Fruit fly (Drosophila melanogaster) whole organism, embryonic: ENCODE measurements around the gene CG12239.

Experiments
- Bteb2 ChIP-seq: fragments of 200-800 bp; sonication (Bioruptor generic); optimal IDR thresholded peaks from 2 replicates; lab custom pipeline; 2016; ENCODE audit warnings: missing biosample characterization, missing genetic modification characterization
- CG10267 ChIP-seq: fragments of 200-800 bp; sonication (Bioruptor generic); optimal IDR thresholded peaks from 2 replicates; lab custom pipeline; 2018; ENCODE audit warnings: missing biosample characterization, mild to moderate bottlenecking, missing genetic modification characterization, moderate library complexity
- CG10274 ChIP-seq: fragments of 200-800 bp; sonication (Bioruptor generic); optimal IDR thresholded peaks from 3 replicates; lab custom pipeline; 2017; ENCODE audit warnings: missing biosample characterization, mild to moderate bottlenecking, missing genetic modification characterization
- CG12155 ChIP-seq: fragments of 200-800 bp; sonication (Bioruptor generic); optimal IDR thresholded peaks from 3 replicates; lab custom pipeline; 2016; ENCODE audit warnings: missing biosample characterization, missing genetic modification characterization
- CG1233 ChIP-seq: fragments of 200-800 bp; sonication (Bioruptor generic); optimal IDR thresholded peaks from 4 replicates; lab custom pipeline; 2018; ENCODE audit warnings: missing biosample characterization, mild to moderate bottlenecking, missing genetic modification characterization
- CG12769 ChIP-seq: fragments of 200-800 bp; sonication (Bioruptor generic); optimal IDR thresholded peaks from 2 replicates; lab custom pipeline; 2019; ENCODE audit warnings: missing biosample characterization, mild to moderate bottlenecking, missing genetic modification characterization, moderate library complexity
- CG13775 ChIP-seq: fragments of 200-800 bp; sonication (Bioruptor generic); optimal IDR thresholded peaks from 3 replicates; lab custom pipeline; 2017; ENCODE audit warnings: missing biosample characterization, mild to moderate bottlenecking, missing genetic modification characterization
- CG13894 ChIP-seq: fragments of 200-800 bp; sonication (Bioruptor generic); optimal IDR thresholded peaks from 3 replicates; lab custom pipeline; 2018; ENCODE audit warnings: missing biosample characterization, mild to moderate bottlenecking, missing genetic modification characterization, moderate library complexity
- CG14050 ChIP-seq: fragments of 200-800 bp; sonication (Bioruptor generic); IDR thresholded peaks from 3 replicates; pipeline ENCODE4 v1.3.6; 2022; ENCODE audit warnings: missing biosample characterization, missing genetic modification characterization
- CG17328 ChIP-seq: fragments of 200-800 bp; sonication (Bioruptor generic); IDR thresholded peaks from 2 replicates; pipeline ENCODE4 v1.3.6; 2022; ENCODE audit warnings: missing biosample characterization, missing genetic modification characterization
- CG17359 ChIP-seq: fragments of 200-800 bp; sonication (Bioruptor generic); optimal IDR thresholded peaks from 3 replicates; lab custom pipeline; 2018; ENCODE audit warnings: missing biosample characterization, mild to moderate bottlenecking, missing genetic modification characterization, moderate library complexity
- CG17829 ChIP-seq: fragments of 200-800 bp; optimal IDR thresholded peaks from 2 replicates; lab custom pipeline; 2019; ENCODE audit warnings: missing biosample characterization, mild to moderate bottlenecking, missing genetic modification characterization, moderate library complexity
- CG18476 ChIP-seq: fragments of 200-800 bp; sonication (Bioruptor generic); optimal IDR thresholded peaks from 2 replicates; lab custom pipeline; 2016; ENCODE audit warnings: missing biosample characterization, mild to moderate bottlenecking, missing genetic modification characterization
- CG30431 ChIP-seq: fragments of 200-800 bp; sonication (Bioruptor generic); optimal IDR thresholded peaks from 2 replicates; lab custom pipeline; 2017; ENCODE audit warnings: missing biosample characterization, missing genetic modification characterization
- CG32767 ChIP-seq: fragments of 200-800 bp; sonication (Bioruptor generic); IDR thresholded peaks from 2 replicates; pipeline ENCODE4 v1.3.6; 2022; ENCODE audit warnings: missing biosample characterization, missing genetic modification characterization
- CG7271 ChIP-seq: fragments of 200-800 bp; sonication (Bioruptor generic); optimal IDR thresholded peaks from 2 replicates; lab custom pipeline; 2018; ENCODE audit warnings: missing biosample characterization, mild to moderate bottlenecking, missing genetic modification characterization, moderate library complexity
- CG7372 ChIP-seq: fragments of 200-800 bp; sonication (Bioruptor generic); IDR thresholded peaks from 2 replicates; pipeline ENCODE4 v1.3.6; 2022; ENCODE audit warnings: missing biosample characterization, missing genetic modification characterization
- CG7556 ChIP-seq: fragments of 200-800 bp; sonication (Bioruptor generic); optimal IDR thresholded peaks from 2 replicates; lab custom pipeline; 2017; ENCODE audit warnings: missing biosample characterization, mild to moderate bottlenecking, missing genetic modification characterization
- CG8281 ChIP-seq: fragments of 200-800 bp; sonication (Bioruptor generic); optimal IDR thresholded peaks from 2 replicates; lab custom pipeline; 2018; ENCODE audit warnings: missing biosample characterization, mild to moderate bottlenecking, missing genetic modification characterization, moderate library complexity
- CG8765 ChIP-seq: fragments of 200-800 bp; sonication (Bioruptor generic); IDR thresholded peaks from 2 replicates; pipeline ENCODE4 v1.3.6; 2022; ENCODE audit warnings: missing biosample characterization, missing genetic modification characterization
- CG9727 ChIP-seq: fragments of 200-800 bp; sonication (Bioruptor generic); optimal IDR thresholded peaks from 3 replicates; lab custom pipeline; 2017; ENCODE audit warnings: missing biosample characterization, mild to moderate bottlenecking, missing genetic modification characterization
- Camta ChIP-seq: fragments of 200-800 bp; sonication (Bioruptor generic); optimal IDR thresholded peaks from 2 replicates; lab custom pipeline; 2016; ENCODE audit warnings: missing biosample characterization, missing genetic modification characterization
- CoRest ChIP-seq: fragments of 200-800 bp; sonication (Bioruptor generic); optimal IDR thresholded peaks from 3 replicates; lab custom pipeline; 2018; ENCODE audit warnings: missing biosample characterization, mild to moderate bottlenecking, missing genetic modification characterization, moderate library complexity
- D19A ChIP-seq: fragments of 200-800 bp; optimal IDR thresholded peaks from 3 replicates; lab custom pipeline; 2019; ENCODE audit warnings: missing biosample characterization, mild to moderate bottlenecking, missing genetic modification characterization, moderate library complexity
- D19B ChIP-seq: fragments of 200-800 bp; sonication (Bioruptor generic); optimal IDR thresholded peaks from 2 replicates; lab custom pipeline; 2017; ENCODE audit warnings: missing biosample characterization, mild to moderate bottlenecking, missing genetic modification characterization
- Dll ChIP-seq: fragments of 200-800 bp; sonication (Bioruptor generic); IDR thresholded peaks from 4 replicates; pipeline ENCODE4 v1.3.6; 2022; ENCODE audit warnings: missing biosample characterization, missing genetic modification characterization; ENCODE audit not compliant: partially characterized antibody
- HHEX ChIP-seq: fragments of 200-800 bp; sonication (Bioruptor generic); optimal IDR thresholded peaks from 3 replicates; lab custom pipeline; 2017; ENCODE audit warnings: missing biosample characterization, mild to moderate bottlenecking, missing genetic modification characterization, missing genetic modification reagents
- Lim3 ChIP-seq: fragments of 200-800 bp; sonication (Bioruptor generic); IDR thresholded peaks from 2 replicates; pipeline ENCODE4 v1.3.6; 2022; ENCODE audit warnings: missing biosample characterization, missing genetic modification characterization
- Lpt ChIP-seq: fragments of >200 bp; optimal IDR thresholded peaks from 2 replicates; lab custom pipeline; 2018; ENCODE audit warnings: missing biosample characterization, missing genetic modification characterization
- Nf-YB ChIP-seq: fragments of 200-800 bp; sonication (Bioruptor generic); optimal IDR thresholded peaks from 3 replicates; lab custom pipeline; 2019; ENCODE audit warnings: missing biosample characterization, mild to moderate bottlenecking, missing genetic modification characterization, moderate library complexity
- Ravus ChIP-seq: fragments of 200-800 bp; sonication (Bioruptor generic); IDR thresholded peaks from 2 replicates; pipeline ENCODE4 v1.3.6; 2022; ENCODE audit warnings: missing biosample characterization, missing genetic modification characterization
- Vsx1 ChIP-seq: fragments of 200-800 bp; sonication (Bioruptor generic); optimal IDR thresholded peaks from 2 replicates; lab custom pipeline; 2017; ENCODE audit warnings: missing biosample characterization, mild to moderate bottlenecking, missing genetic modification characterization, missing genetic modification reagents
- bowl ChIP-seq: fragments of 200-800 bp; sonication (Bioruptor generic); IDR thresholded peaks from 2 replicates; pipeline ENCODE4 v1.3.6; 2022; ENCODE audit warnings: missing biosample characterization, missing genetic modification characterization
- chn ChIP-seq: fragments of 200-800 bp; sonication (Bioruptor generic); optimal IDR thresholded peaks from 2 replicates; lab custom pipeline; 2016; ENCODE audit warnings: missing biosample characterization, missing genetic modification characterization
- eve ChIP-seq, 2 experiments: fragments of >200 bp; optimal IDR thresholded peaks; 2 replicates each; lab custom pipeline; 2017; ENCODE audit warnings: missing biosample characterization in 2 of 2, missing genetic modification characterization in 2 of 2
- fu2 ChIP-seq: fragments of 200-800 bp; sonication (Bioruptor generic); optimal IDR thresholded peaks from 2 replicates; lab custom pipeline; 2016; ENCODE audit warnings: missing biosample characterization, missing genetic modification characterization
- gem ChIP-seq: fragments of 200-800 bp; sonication (Bioruptor generic); optimal IDR thresholded peaks from 2 replicates; lab custom pipeline; 2019; ENCODE audit warnings: missing biosample characterization, mild to moderate bottlenecking, missing genetic modification characterization, moderate library complexity
- hth ChIP-seq: fragments of >200 bp; optimal IDR thresholded peaks from 2 replicates; lab custom pipeline; 2017; ENCODE audit warnings: inconsistent platforms
- luna ChIP-seq: fragments of 200-800 bp; sonication (Bioruptor generic); optimal IDR thresholded peaks from 2 replicates; lab custom pipeline; 2016; ENCODE audit warnings: missing biosample characterization, missing genetic modification characterization
- pan ChIP-seq, 4 experiments: fragments of >200 bp in 3 of 4; fragments of 200-800 bp in 1 of 4; sonication (Bioruptor generic) in 1 of 4; optimal IDR thresholded peaks in 3 of 4; IDR thresholded peaks in 1 of 4; 2 replicates each; pipeline versions ENCODE4 v1.3.6 to Lab custom; 2017 to 2022; ENCODE audit warnings: missing biosample characterization in 2 of 4, missing genetic modification characterization in 2 of 4, mixed read lengths in 1 of 4
- pho ChIP-seq: fragments of 200-800 bp; sonication (Bioruptor generic); optimal IDR thresholded peaks from 2 replicates; lab custom pipeline; 2016; ENCODE audit warnings: missing biosample characterization, missing genetic modification characterization
- pita ChIP-seq: fragments of 200-800 bp; sonication (Bioruptor generic); optimal IDR thresholded peaks from 2 replicates; lab custom pipeline; 2017; ENCODE audit warnings: missing biosample characterization, mild to moderate bottlenecking, missing genetic modification characterization
- pzg ChIP-seq: fragments of 200-800 bp; sonication (Bioruptor generic); optimal IDR thresholded peaks from 3 replicates; lab custom pipeline; 2018; ENCODE audit warnings: missing biosample characterization, mild to moderate bottlenecking, missing genetic modification characterization, moderate library complexity
- slbo ChIP-seq: fragments of 200-800 bp; sonication (Bioruptor generic); IDR thresholded peaks from 2 replicates; pipeline ENCODE4 v1.3.6; 2022; ENCODE audit warnings: missing biosample characterization, missing genetic modification characterization
- toy ChIP-seq: fragments of 200-800 bp; sonication (Bioruptor generic); IDR thresholded peaks from 2 replicates; pipeline ENCODE4 v1.3.6; 2022; ENCODE audit warnings: missing biosample characterization, missing genetic modification characterization
- vfl ChIP-seq: fragments of 200-800 bp; sonication (Bioruptor generic); optimal IDR thresholded peaks from 2 replicates; lab custom pipeline; 2016; ENCODE audit warnings: missing biosample characterization, missing genetic modification characterization
- zen2 ChIP-seq: fragments of 200-800 bp; sonication (Bioruptor generic); IDR thresholded peaks from 3 replicates; pipeline ENCODE4 v1.3.6; 2022; ENCODE audit warnings: missing biosample characterization, missing genetic modification characterization; ENCODE audit not compliant: partially characterized antibody

Gene CG12239

dm6 chrX:5746864-5747861 lies 44.8 kb upstream of the CG12239 start, which contains the start of the genes IntS6 and Rtel1 (continued):
- TF ChIP-seq CG32767 (GFP tag; lab: Robert Waterston, UW), result peak; percentile 75
- TF ChIP-seq CG8765 (GFP tag; lab: Robert Waterston, UW), result peak; percentile 83
- TF ChIP-seq zen2 (GFP tag; lab: Robert Waterston, UW), result no peak
- peak; percentile 90 for TF ChIP-seq CG12155 (GFP tag; lab: Kevin White, UChicago)
- peak; percentile 60 for TF ChIP-seq Vsx1 (GFP tag; lab: Kevin White, UChicago)
- TF ChIP-seq Ravus (GFP tag; lab: Robert Waterston, UW), result peak; percentile 69
- peak; percentile 95 for TF ChIP-seq slbo (GFP tag; lab: Robert Waterston, UW)
- TF ChIP-seq toy, result peak; percentile 58; the same call in 1 of the 2 replicates
- TF ChIP-seq HHEX, result peak; percentile 90
- TF ChIP-seq CG17328 (GFP tag; lab: Robert Waterston, UW), result peak; percentile 81
- peak; percentile 71 for TF ChIP-seq luna (GFP tag; lab: Kevin White, UChicago)
- peak; percentile 66 for TF ChIP-seq Nf-YB (GFP tag; lab: Kevin White, UChicago)
- TF ChIP-seq Lpt (GFP tag; lab: Kevin White, UChicago), result no peak
- peak; percentile 87 for TF ChIP-seq CG18476 (GFP tag; lab: Kevin White, UChicago)
- peak; percentile 90 for TF ChIP-seq fu2 (GFP tag; lab: Kevin White, UChicago)
- TF ChIP-seq CoRest (tag; lab: Kevin White, UChicago), result peak; percentile 94
- TF ChIP-seq CG17829 (tag; lab: Kevin White, UChicago), result peak; percentile 85
- TF ChIP-seq vfl, result peak; percentile 80
- peak; percentile 70 for TF ChIP-seq CG10274 (GFP tag; lab: Kevin White, UChicago)
- TF ChIP-seq CG30431 (GFP tag; lab: Kevin White, UChicago), result peak; percentile 87
- peak; percentile 89 for TF ChIP-seq pho (GFP tag; lab: Kevin White, UChicago)
- no peak for TF ChIP-seq pan (optimal IDR thresholded peaks at IDR 0.05; lab: Kevin White, UChicago)
- peak in 1 of 2 experiments; percentile 89 for TF ChIP-seq pan (GFP tag; optimal IDR thresholded peaks at IDR 0.05 in 1 of 2, IDR thresholded peaks at IDR 0.05 in 1 of 2)
- peak; percentile 89 for TF ChIP-seq Camta
- no peak for TF ChIP-seq pita
- peak; percentile 84 for TF ChIP-seq CG9727 (GFP tag; lab: Kevin White, UChicago)
- TF ChIP-seq hth (lab: Kevin White, UChicago), result no peak
- TF ChIP-seq chn (GFP tag; lab: Kevin White, UChicago), result peak; percentile 87
- peak; percentile 88 for TF ChIP-seq CG1233
- TF ChIP-seq gem (tag; lab: Kevin White, UChicago), result peak; percentile 93
- peak; percentile 84 for TF ChIP-seq CG7372 (GFP tag; lab: Robert Waterston, UW)
- peak; percentile 86 for TF ChIP-seq CG7556 (GFP tag; lab: Kevin White, UChicago)
- peak; percentile 86 for TF ChIP-seq Bteb2 (GFP tag; lab: Kevin White, UChicago)
- peak; percentile 81 for TF ChIP-seq CG14050
- TF ChIP-seq Dll (GFP tag; lab: Robert Waterston, UW), result 0 out of 4 replicates have a peak, but pooled peaks have one; percentile 24
- peak; percentile 86 for TF ChIP-seq CG17359 (tag; lab: Kevin White, UChicago)
- peak; percentile 88 for TF ChIP-seq CG13894 (tag; lab: Kevin White, UChicago)
- TF ChIP-seq CG12769 (tag; lab: Kevin White, UChicago), result peak; percentile 96
- TF ChIP-seq CG7271 (tag; lab: Kevin White, UChicago), result peak; percentile 52
- peak; percentile 78 for TF ChIP-seq CG10267 (tag; lab: Kevin White, UChicago)
- peak; percentile 73 for TF ChIP-seq CG8281
- peak; percentile 71 for TF ChIP-seq D19B
- TF ChIP-seq bowl (GFP tag; lab: Robert Waterston, UW), result peak; percentile 62; the same call in 1 of the 2 replicates
- peak; percentile 86 for TF ChIP-seq CG13775
- TF ChIP-seq D19A (tag; lab: Kevin White, UChicago), result peak; percentile 76
- peak; percentile 69 for TF ChIP-seq Lim3 (GFP tag; lab: Robert Waterston, UW)
- TF ChIP-seq pzg (GFP tag; lab: Kevin White, UChicago), result peak; percentile 65
- peak in 1 of 2 experiments; percentile 12 for TF ChIP-seq eve (GFP tag; optimal IDR thresholded peaks at IDR 0.05; lab: Kevin White, UChicago)
